Fruit fly (Drosophila melanogaster): Measurements from ENCODE around the gene Hsp27.

Gene Hsp27

DNA sequence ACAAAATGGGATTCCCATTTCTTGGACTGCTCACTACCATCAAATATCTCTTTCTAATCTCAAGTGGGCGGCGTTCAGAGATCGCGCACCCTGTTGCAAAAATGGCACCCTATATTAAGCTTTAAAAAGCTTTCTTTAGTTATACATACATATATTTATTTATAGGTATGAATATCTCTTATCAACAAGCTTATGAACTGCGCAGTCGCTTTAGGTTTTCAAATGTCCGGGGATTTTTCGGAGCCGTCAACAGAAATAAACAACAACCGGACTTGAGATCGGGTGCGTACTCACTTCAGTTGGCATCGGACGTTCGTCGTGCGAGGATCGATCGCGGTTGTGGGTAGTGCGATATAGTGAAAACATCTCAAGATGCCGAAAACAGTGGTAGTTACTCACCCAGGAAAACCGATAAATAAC is 34.5 kb upstream of the Hsp27 start, which contains the start of gene PGRP-LF (continued):
- TF ChIP-seq GATAe (GFP tag; conservative IDR thresholded peaks at IDR 0.05) (no peak), dmrt99B (tag; optimal IDR thresholded peaks at IDR 0.05) (peak; percentile 21), CG10543 (GFP tag; optimal IDR thresholded peaks at IDR 0.05) (peak; percentile 82), NfI (GFP tag; optimal IDR thresholded peaks at IDR 0.05) (peak; percentile 6), jumu (GFP tag; optimal IDR thresholded peaks at IDR 0.05) (no peak), CG8290 (GFP tag; optimal IDR thresholded peaks at IDR 0.05) (no peak), CG8290 (tag; optimal IDR thresholded peaks at IDR 0.05) (peak in 1 of 2 experiments; percentile 46), NFAT (GFP tag; IDR thresholded peaks at IDR 0.05) (peak; percentile 21; the same call in 1 of the 2 replicates), al (GFP tag; IDR thresholded peaks at IDR 0.05) (0 out of 2 replicates have a peak, but pooled peaks have one; percentile 5), MTF-1 (GFP tag; optimal IDR thresholded peaks at IDR 0.05; ENCODE audit: borderline replicate concordance) (no peak), CG10654 (GFP tag; optimal IDR thresholded peaks at IDR 0.05) (no peak), CG17829 (tag; optimal IDR thresholded peaks at IDR 0.05) (no peak), Bgb (GFP tag; IDR thresholded peaks at IDR 0.05; ENCODE audit: partially characterized antibody) (peak; percentile 25; the same call in 1 of the 2 replicates), Doc2 (GFP tag; IDR thresholded peaks at IDR 0.05) (no peak), bbx (GFP tag; IDR thresholded peaks at IDR 0.05; ENCODE audit: partially characterized antibody) (no peak), CG11560 (tag; IDR thresholded peaks at IDR 0.05) (no peak), fru (optimal IDR thresholded peaks at IDR 0.05) (no peak), ci (GFP tag; IDR thresholded peaks at IDR 0.05) (peak; percentile 42; the same call in 2 of the 3 replicates), tll (GFP tag; optimal IDR thresholded peaks at IDR 0.05) (no peak), Spps (tag; optimal IDR thresholded peaks at IDR 0.05) (no peak), lab (GFP tag; optimal IDR thresholded peaks at IDR 0.05) (peak; percentile 41), HmgZ (tag; optimal IDR thresholded peaks at IDR 0.05) (peak; percentile 63), vfl (GFP tag; optimal IDR thresholded peaks at IDR 0.05) (no peak), CG6854 (GFP tag; optimal IDR thresholded peaks at IDR 0.05) (no peak), CG11504 (tag; optimal IDR thresholded peaks at IDR 0.05) (no peak), Lim3 (GFP tag; IDR thresholded peaks at IDR 0.05) (no peak), ken (GFP tag; IDR thresholded peaks at IDR 0.05) (no peak), nom (GFP tag; optimal IDR thresholded peaks at IDR 0.05) (no peak), CG6813 (GFP tag; optimal IDR thresholded peaks at IDR 0.05) (peak; percentile 5), Fer1 (GFP tag; optimal IDR thresholded peaks at IDR 0.05) (peak; percentile 52), croc (GFP tag; conservative IDR thresholded peaks at IDR 0.05) (no peak), Hr39 (optimal IDR thresholded peaks at IDR 0.05) (no peak), CG32532 (GFP tag; IDR thresholded peaks at IDR 0.05) (0 out of 2 replicates have a peak, but pooled peaks have one; percentile 42), CG12659 (GFP tag; optimal IDR thresholded peaks at IDR 0.05) (peak; percentile 16), CG10147 (GFP tag; optimal IDR thresholded peaks at IDR 0.05) (peak; percentile 2), Dip3 (GFP tag; optimal IDR thresholded peaks at IDR 0.05) (no peak), CG13296 (GFP tag; optimal IDR thresholded peaks at IDR 0.05) (peak; percentile 29), CG3281 (GFP tag; optimal IDR thresholded peaks at IDR 0.05) (no peak), CG1647 (GFP tag; optimal IDR thresholded peaks at IDR 0.05) (no peak), CG2116 (GFP tag; optimal IDR thresholded peaks at IDR 0.05) (no peak), tgo (GFP tag; IDR thresholded peaks at IDR 0.05) (no peak), Opbp (GFP tag; IDR thresholded peaks at IDR 0.05; ENCODE audit: partially characterized antibody) (no peak), CoRest (tag; optimal IDR thresholded peaks at IDR 0.05) (peak; percentile 24), CG17612 (GFP tag; IDR thresholded peaks at IDR 0.05) (no peak), mirr (GFP tag; optimal IDR thresholded peaks at IDR 0.05) (peak; percentile 5), HLHmδ (GFP tag; optimal IDR thresholded peaks at IDR 0.05) (no peak), chn (GFP tag; optimal IDR thresholded peaks at IDR 0.05) (no peak), h (optimal IDR thresholded peaks at IDR 0.05) (no peak), H15 (GFP tag; IDR thresholded peaks at IDR 0.05) (no peak), Scr (GFP tag; IDR thresholded peaks at IDR 0.05; ENCODE audit: partially characterized antibody) (no peak; the same call in 1 of the 2 replicates), gem (tag; optimal IDR thresholded peaks at IDR 0.05) (no peak)
